Worm (Caenorhabditis elegans): ENCODE measurements around the gene tag-124.

DNA sequence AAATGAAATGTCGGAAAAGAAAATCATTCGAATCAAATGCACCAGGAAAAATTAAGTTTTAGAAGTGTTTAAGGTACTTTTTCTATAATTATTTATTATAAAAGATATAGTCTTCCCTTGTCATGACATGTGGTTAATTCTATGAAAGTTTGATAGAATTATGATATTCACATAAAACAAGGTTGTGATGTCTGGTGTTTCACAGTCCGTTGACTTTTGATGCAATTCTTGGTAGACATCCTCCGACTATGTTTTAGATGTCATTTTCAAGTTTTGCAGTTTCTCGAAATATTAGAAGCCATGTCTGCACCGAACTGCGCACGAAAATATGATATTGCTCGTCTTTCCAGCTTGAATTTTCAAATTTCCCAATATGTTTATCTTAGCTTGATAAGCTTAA, 46.7 kb upstream of the tag-124 start, which contains the start of gene sra-7:
- TF ChIP-seq ztf-11 (tag; optimal IDR thresholded peaks at IDR 0.05) (no peak), skn-1 (tag; optimal IDR thresholded peaks at IDR 0.05) (no peak), fkh-2 (tag; optimal IDR thresholded peaks at IDR 0.05) (no peak), nhr-28 (tag; optimal IDR thresholded peaks at IDR 0.05) (no peak), elt-1 (tag; optimal IDR thresholded peaks at IDR 0.05) (no peak), ama-1 (optimal IDR thresholded peaks at IDR 0.05) (no peak), zag-1 (tag; optimal IDR thresholded peaks at IDR 0.05) (no peak), fos-1 (tag; optimal IDR thresholded peaks at IDR 0.05) (no peak), pha-4 (tag; optimal IDR thresholded peaks at IDR 0.05) (no peak), nhr-12 (tag; optimal IDR thresholded peaks at IDR 0.05) (no peak), ztf-4 (tag; optimal IDR thresholded peaks at IDR 0.05) (no peak)
